Fruit fly (Drosophila melanogaster) Kc167 (cell line): ENCODE data around the gene CG5070.

Source experiments
- Myc ChIP-seq: fragments of >200 bp; optimal IDR thresholded peaks from 2 replicates; lab custom pipeline; 2017; ENCODE audit warnings: missing external identifiers
- Sin3A ChIP-seq: fragments of >200 bp; optimal IDR thresholded peaks from 2 replicates; lab custom pipeline; 2018; ENCODE audit warnings: missing external identifiers
- h ChIP-seq: fragments of >200 bp; optimal IDR thresholded peaks from 3 replicates; lab custom pipeline; 2018; ENCODE audit warnings: missing external identifiers
- insv ChIP-seq: fragments of >200 bp; optimal IDR thresholded peaks from 3 replicates; lab custom pipeline; 2018; ENCODE audit warnings: missing external identifiers
- psq ChIP-seq: fragments of >200 bp; optimal IDR thresholded peaks from 2 replicates; lab custom pipeline; 2017; ENCODE audit warnings: missing external identifiers
- ttk ChIP-seq: sonication (Bioruptor generic); optimal IDR thresholded peaks from 2 replicates; lab custom pipeline; 2017; ENCODE audit warnings: missing external identifiers

DNA sequence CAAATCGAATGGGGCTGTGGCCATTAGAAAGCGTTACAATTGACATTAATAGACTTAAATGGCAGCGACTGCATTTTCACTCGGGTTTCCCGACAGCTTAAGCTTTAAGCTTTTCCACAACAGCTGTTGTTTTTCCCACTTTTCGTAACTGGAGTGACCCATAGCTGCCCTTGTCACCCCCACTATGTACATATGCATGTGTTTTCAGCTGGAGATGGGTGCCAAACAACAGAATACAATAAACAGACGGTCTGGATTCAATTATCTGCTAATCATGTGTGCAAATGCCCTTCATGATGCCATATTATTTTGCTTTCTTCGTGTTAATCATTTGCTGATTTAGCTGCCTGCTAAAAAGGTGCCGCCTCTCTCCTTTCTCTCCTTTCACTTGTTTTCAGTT lies 19.4 kb upstream of the CG5070 start:
- TF ChIP-seq psq (lab: Kevin White, UChicago) = no peak
- no peak for TF ChIP-seq ttk (lab: Kevin White, UChicago)
- no peak for TF ChIP-seq Sin3A (lab: Kevin White, UChicago)
- no peak for TF ChIP-seq h (lab: Kevin White, UChicago)
- TF ChIP-seq insv (lab: Kevin White, UChicago) = no peak
- TF ChIP-seq Myc (lab: Kevin White, UChicago) = no peak
